Worm (Caenorhabditis elegans) whole organism, young adult: ENCODE results near the gene col-169.

Experiments
- B0261.1 ChIP-seq: sonication (generic microtip); optimal IDR thresholded peaks from 2 replicates; lab custom pipeline; 2016; ENCODE audit warnings: mild to moderate bottlenecking, missing genetic modification characterization, moderate library complexity, missing compliant biosample characterization
- C06A6.2 ChIP-seq: fragments of 200-800 bp; sonication (Bioruptor generic); conservative IDR thresholded peaks from 2 replicates; pipeline ENCODE4 v1.3.6; 2022; ENCODE audit warnings: missing genetic modification characterization, missing compliant biosample characterization
- F33H1.4 ChIP-seq: fragments of 200-800 bp; sonication (Bioruptor generic); IDR thresholded peaks from 2 replicates; pipeline ENCODE4 v1.3.6; 2022; ENCODE audit warnings: missing genetic modification reagents, missing genetic modification characterization, missing compliant biosample characterization
- F37B4.10 ChIP-seq: fragments of 200-800 bp; sonication (Bioruptor generic); IDR thresholded peaks from 2 replicates; pipeline ENCODE4 v1.3.6; 2022; ENCODE audit warnings: missing genetic modification characterization, missing compliant biosample characterization
- T07F8.4 ChIP-seq: sonication (generic microtip); optimal IDR thresholded peaks from 2 replicates; lab custom pipeline; 2016; ENCODE audit warnings: mild to moderate bottlenecking, missing genetic modification characterization, moderate library complexity, missing compliant biosample characterization
- T26A5.8 ChIP-seq: sonication (generic microtip); optimal IDR thresholded peaks from 2 replicates; lab custom pipeline; 2016; ENCODE audit warnings: missing genetic modification characterization, missing compliant biosample characterization
- Y53F4B.3 ChIP-seq: fragments of 200-800 bp; sonication (Bioruptor generic); IDR thresholded peaks from 2 replicates; pipeline ENCODE4 v1.3.6; 2022; ENCODE audit warnings: missing genetic modification reagents, missing genetic modification characterization, missing compliant biosample characterization
- Y56A3A.18 ChIP-seq: fragments of 200-800 bp; sonication (Bioruptor generic); IDR thresholded peaks from 2 replicates; pipeline ENCODE4 v1.3.6; 2022; ENCODE audit warnings: missing genetic modification reagents, missing genetic modification characterization, missing compliant biosample characterization
- ama-1 ChIP-seq, 3 experiments: fragments of 150-350 bp in 1 of 3; sonication (generic microtip) in 2 of 3; optimal IDR thresholded peaks; 2 replicates each; lab custom pipeline; 2014 to 2018; ENCODE audit warnings: missing biosample characterization in 2 of 3, missing genetic modification characterization in 2 of 3, missing genetic modification reagents in 2 of 3
- bed-1 ChIP-seq: fragments of 200-800 bp; sonication (Bioruptor generic); IDR thresholded peaks from 2 replicates; pipeline ENCODE4 v1.3.6; 2022; ENCODE audit warnings: missing genetic modification reagents, missing genetic modification characterization, missing compliant biosample characterization
- ccch-3 ChIP-seq: fragments of 200-800 bp; sonication (Bioruptor generic); optimal IDR thresholded peaks from 2 replicates; lab custom pipeline; 2018; ENCODE audit warnings: mild to moderate bottlenecking, missing genetic modification characterization, missing compliant biosample characterization
- chd-7 ChIP-seq: sonication (generic microtip); optimal IDR thresholded peaks from 2 replicates; lab custom pipeline; 2016; ENCODE audit warnings: mild to moderate bottlenecking, missing genetic modification characterization, moderate library complexity, missing compliant biosample characterization
- die-1 ChIP-seq: sonication (generic microtip); optimal IDR thresholded peaks from 2 replicates; lab custom pipeline; 2016; ENCODE audit warnings: missing genotype, mild to moderate bottlenecking, missing genetic modification characterization, missing compliant biosample characterization
- dox-1 ChIP-seq: fragments of 200-800 bp; sonication (Bioruptor generic); IDR thresholded peaks from 2 replicates; pipeline ENCODE4 v1.3.6; 2022; ENCODE audit warnings: missing genetic modification reagents, missing genetic modification characterization, missing compliant biosample characterization
- dpff-1 ChIP-seq: sonication (generic microtip); optimal IDR thresholded peaks from 2 replicates; lab custom pipeline; 2017; ENCODE audit warnings: mild to moderate bottlenecking, missing genetic modification characterization, missing compliant biosample characterization
- egl-18 ChIP-seq: fragments of 200-800 bp; sonication (Bioruptor generic); IDR thresholded peaks from 2 replicates; pipeline ENCODE4 v1.3.6; 2022; ENCODE audit warnings: missing genetic modification reagents, missing genetic modification characterization, missing compliant biosample characterization
- gei-17 ChIP-seq: fragments of 200-800 bp; sonication (Bioruptor generic); optimal IDR thresholded peaks from 2 replicates; lab custom pipeline; 2018; ENCODE audit warnings: mild to moderate bottlenecking, missing genetic modification characterization, missing compliant biosample characterization
- hlh-12 ChIP-seq: sonication (generic microtip); optimal IDR thresholded peaks from 2 replicates; lab custom pipeline; 2016; ENCODE audit warnings: missing genetic modification characterization, missing compliant biosample characterization
- lin-54 ChIP-seq: fragments of 200-800 bp; sonication (Bioruptor generic); optimal IDR thresholded peaks from 2 replicates; lab custom pipeline; 2018; ENCODE audit warnings: mild to moderate bottlenecking, missing genetic modification characterization, missing compliant biosample characterization
- mel-28 ChIP-seq: sonication (generic microtip); optimal IDR thresholded peaks from 2 replicates; lab custom pipeline; 2016; ENCODE audit warnings: borderline replicate concordance, mild to moderate bottlenecking, missing genetic modification characterization, missing compliant biosample characterization
- nfyb-1 ChIP-seq: fragments of 200-800 bp; sonication (Bioruptor generic); IDR thresholded peaks from 2 replicates; pipeline ENCODE4 v1.3.6; 2022; ENCODE audit warnings: missing genetic modification reagents, missing genetic modification characterization, missing compliant biosample characterization
- nhr-179 ChIP-seq: sonication (generic microtip); optimal IDR thresholded peaks from 2 replicates; lab custom pipeline; 2016; ENCODE audit warnings: mild to moderate bottlenecking, missing genetic modification characterization, missing compliant biosample characterization
- nhr-27 ChIP-seq: fragments of 200-800 bp; sonication (Bioruptor generic); optimal IDR thresholded peaks from 2 replicates; lab custom pipeline; 2018; ENCODE audit warnings: mild to moderate bottlenecking, missing genetic modification characterization, moderate library complexity, missing compliant biosample characterization
- pha-4 ChIP-seq: fragments of 150-350 bp; sonication (generic microtip); optimal IDR thresholded peaks from 2 replicates; lab custom pipeline; 2014; ENCODE audit warnings: missing biosample characterization, missing genetic modification reagents, missing genetic modification characterization
- rec-8 ChIP-seq, 2 experiments: sonication (generic microtip); optimal IDR thresholded peaks; 2 replicates each; lab custom pipeline; 2016; ENCODE audit warnings: mild to moderate bottlenecking in 2 of 2, missing genetic modification characterization in 2 of 2, missing genetic modification reagents in 2 of 2, missing genotype in 2 of 2, missing biosample characterization in 1 of 2, missing compliant biosample characterization in 1 of 2, moderate library complexity in 1 of 2
- sdz-38 ChIP-seq: sonication (generic microtip); optimal IDR thresholded peaks from 2 replicates; lab custom pipeline; 2016; ENCODE audit warnings: missing genotype, missing genetic modification characterization, missing compliant biosample characterization
- sea-2 ChIP-seq: fragments of 200-800 bp; sonication (Bioruptor generic); IDR thresholded peaks from 2 replicates; pipeline ENCODE4 v1.3.6; 2022; ENCODE audit warnings: missing genetic modification characterization, missing compliant biosample characterization
- snpc-1.1 ChIP-seq: sonication (generic microtip); optimal IDR thresholded peaks from 2 replicates; lab custom pipeline; 2017; ENCODE audit warnings: missing genetic modification characterization, mild to moderate bottlenecking, missing compliant biosample characterization, antibody characterized with exemption, moderate library complexity, missing genotype, missing genetic modification reagents; ENCODE audit not compliant: insufficient read depth
- snpc-1.3 ChIP-seq: sonication (generic microtip); optimal IDR thresholded peaks from 2 replicates; lab custom pipeline; 2017; ENCODE audit warnings: missing genetic modification characterization, mild to moderate bottlenecking, missing compliant biosample characterization, antibody characterized with exemption, moderate library complexity, missing genotype, missing genetic modification reagents; ENCODE audit not compliant: insufficient read depth
- snpc-3.4 ChIP-seq: sonication (generic microtip); optimal IDR thresholded peaks from 2 replicates; lab custom pipeline; 2017; ENCODE audit warnings: missing genetic modification characterization, mild to moderate bottlenecking, missing compliant biosample characterization, antibody characterized with exemption, moderate library complexity, missing genotype, missing genetic modification reagents
- somi-1 ChIP-seq: fragments of 200-800 bp; sonication (Bioruptor generic); optimal IDR thresholded peaks from 2 replicates; lab custom pipeline; 2018; ENCODE audit warnings: mild to moderate bottlenecking, missing genetic modification characterization, missing compliant biosample characterization
- sptf-2 ChIP-seq: fragments of 200-800 bp; sonication (Bioruptor generic); optimal IDR thresholded peaks from 2 replicates; lab custom pipeline; 2018; ENCODE audit warnings: mild to moderate bottlenecking, missing genetic modification characterization, missing compliant biosample characterization
- tbp1 ChIP-seq: fragments of 200-800 bp; sonication (Bioruptor generic); optimal IDR thresholded peaks from 2 replicates; lab custom pipeline; 2018; ENCODE audit warnings: mild to moderate bottlenecking, missing genetic modification characterization, missing compliant biosample characterization
- tbx-9 ChIP-seq: sonication (generic microtip); optimal IDR thresholded peaks from 2 replicates; lab custom pipeline; 2016; ENCODE audit warnings: borderline replicate concordance, missing genetic modification characterization, inconsistent platforms, missing compliant biosample characterization
- tlf-1 ChIP-seq: fragments of 200-800 bp; sonication (Bioruptor generic); optimal IDR thresholded peaks from 2 replicates; lab custom pipeline; 2018; ENCODE audit warnings: mild to moderate bottlenecking, missing genetic modification characterization, missing compliant biosample characterization
- unc-130 ChIP-seq: sonication (generic microtip); optimal IDR thresholded peaks from 2 replicates; lab custom pipeline; 2016; ENCODE audit warnings: missing genetic modification reagents, missing genetic modification characterization, missing compliant biosample characterization
- ztf-18 ChIP-seq: sonication (generic microtip); optimal IDR thresholded peaks from 2 replicates; lab custom pipeline; 2016; ENCODE audit warnings: missing genotype, mild to moderate bottlenecking, missing genetic modification characterization, missing compliant biosample characterization
- ztf-26 ChIP-seq: sonication (generic microtip); optimal IDR thresholded peaks from 2 replicates; lab custom pipeline; 2017; ENCODE audit warnings: missing genetic modification characterization, missing compliant biosample characterization

The col-169 gene

ce11 chrX:6355030-6355635 lies 26.2 kb downstream of the col-169 start, which contains the start of gene C03B1.5:
Gene C03B1.5, plus strand, starts transcription at chrX:6355585.
- TF ChIP-seq bed-1 (GFP tag; lab: Robert Waterston, UW) (no peak), ama-1 (optimal IDR thresholded peaks at IDR 0.05; lab: Kevin White, UChicago) (no peak), ama-1 (GFP tag; optimal IDR thresholded peaks at IDR 0.05; lab: Kevin White, UChicago) (no peak), F37B4.10 (GFP tag; lab: Robert Waterston, UW) (no peak), B0261.1 (tag; lab: Kevin White, UChicago) (no peak), ztf-26 (tag; lab: Kevin White, UChicago) (no peak), tbp1 (no peak), unc-130 (GFP tag; lab: Kevin White, UChicago) (no peak), F33H1.4 (no peak), hlh-12 (tag; lab: Kevin White, UChicago) (no peak), tlf-1 (GFP tag; lab: Kevin White, UChicago) (no peak), die-1 (tag; lab: Kevin White, UChicago) (no peak), somi-1 (GFP tag; lab: Kevin White, UChicago) (no peak), T26A5.8 (tag; lab: Kevin White, UChicago) (no peak), dox-1 (GFP tag; lab: Robert Waterston, UW) (no peak), chd-7 (tag; lab: Kevin White, UChicago) (no peak), dpff-1 (no peak), tbx-9 (tag; lab: Kevin White, UChicago) (no peak), pha-4 (tag; lab: Kevin White, UChicago) (no peak), T07F8.4 (tag; lab: Kevin White, UChicago) (no peak)

- TF ChIP-seq ztf-18 (tag; lab: Kevin White, UChicago) (no peak), lin-54 (no peak), sea-2 (GFP tag; lab: Robert Waterston, UW) (no peak), somi-1 (GFP tag; lab: Kevin White, UChicago) (no peak), egl-18 (GFP tag; lab: Robert Waterston, UW) (no peak), nfyb-1 (no peak), nhr-179 (tag; lab: Kevin White, UChicago) (no peak), nhr-27 (tag; lab: Kevin White, UChicago) (no peak), Y56A3A.18 (GFP tag; lab: Robert Waterston, UW) (no peak)
Measured at ce11 chrX:6357772-6358171, 28.8 kb downstream of the col-169 start, which contains the start of gene C03B1.10. Gene C03B1.10, minus strand, starts transcription at chrX:6357872.

- TF ChIP-seq snpc-3.4 (tag; lab: Kevin White, UChicago) (no peak), mel-28 (tag; lab: Kevin White, UChicago) (no peak), ccch-3 (no peak), sea-2 (GFP tag; lab: Robert Waterston, UW) (no peak)
Measured at ce11 chrX:6360077-6360476, 31.1 kb downstream of the col-169 start.

ce11 chrX:6360658-6361057 lies 31.7 kb downstream of the col-169 start, which contains the start of gene C03B1.14:
Gene C03B1.14, minus strand, starts transcription at chrX:6360758.
- TF ChIP-seq gei-17 (GFP tag; lab: Kevin White, UChicago) (no peak), snpc-1.1 (no peak), sdz-38 (tag; lab: Kevin White, UChicago) (no peak), C06A6.2 (GFP tag; lab: Robert Waterston, UW) (no peak), rec-8 (tag; optimal IDR thresholded peaks at IDR 0.05; lab: Kevin White, UChicago) (no peak), snpc-1.3 (no peak), sptf-2 (GFP tag; lab: Kevin White, UChicago) (no peak), Y53F4B.3 (GFP tag; lab: Robert Waterston, UW) (no peak)
- TF ChIP-seq, all 124 proteins: peak for 0
